Worm (Caenorhabditis elegans) whole organism, early embryonic: ENCODE results near the gene clik-2.

Experiments used
- B0310.2 ChIP-seq: sonication (generic microtip); optimal IDR thresholded peaks from 2 replicates; lab custom pipeline; 2016; ENCODE audit warnings: mild to moderate bottlenecking, missing genetic modification characterization, missing compliant biosample characterization
- F13C5.2 ChIP-seq: sonication (generic microtip); optimal IDR thresholded peaks from 2 replicates; lab custom pipeline; 2017; ENCODE audit warnings: mild to moderate bottlenecking, missing genetic modification characterization, inconsistent platforms, missing compliant biosample characterization
- aly-1 ChIP-seq: sonication (generic microtip); optimal IDR thresholded peaks from 2 replicates; lab custom pipeline; 2016; ENCODE audit warnings: missing genetic modification characterization, missing compliant biosample characterization
- ama-1 ChIP-seq: fragments of 150-350 bp; optimal IDR thresholded peaks from 2 replicates; lab custom pipeline; 2014
- ceh-13 ChIP-seq: fragments of 200-800 bp; sonication (Bioruptor generic); optimal IDR thresholded peaks from 2 replicates; lab custom pipeline; 2018; ENCODE audit warnings: mild to moderate bottlenecking, missing genetic modification characterization, missing compliant biosample characterization
- ceh-36 ChIP-seq: sonication (generic microtip); optimal IDR thresholded peaks from 2 replicates; lab custom pipeline; 2016; ENCODE audit warnings: missing genetic modification characterization, inconsistent platforms, missing compliant biosample characterization
- ets-7 ChIP-seq: sonication (generic microtip); optimal IDR thresholded peaks from 2 replicates; lab custom pipeline; 2016; ENCODE audit warnings: missing genotype, missing genetic modification characterization, missing compliant biosample characterization
- flt-1 ChIP-seq: fragments of 200-800 bp; sonication (Bioruptor generic); IDR thresholded peaks from 2 replicates; pipeline ENCODE4 v1.3.6; 2022; ENCODE audit warnings: missing genetic modification characterization, missing compliant biosample characterization
- hmbx-1 ChIP-seq: sonication (generic microtip); optimal IDR thresholded peaks from 2 replicates; lab custom pipeline; 2016; ENCODE audit warnings: mild to moderate bottlenecking, missing genetic modification characterization, missing compliant biosample characterization
- hmg-4 ChIP-seq: fragments of 200-800 bp; sonication (Bioruptor generic); optimal IDR thresholded peaks from 2 replicates; lab custom pipeline; 2018; ENCODE audit warnings: mild to moderate bottlenecking, missing genetic modification characterization, missing compliant biosample characterization
- hnd-1 ChIP-seq: sonication (generic microtip); optimal IDR thresholded peaks from 2 replicates; lab custom pipeline; 2016; ENCODE audit warnings: missing genetic modification characterization, missing compliant biosample characterization
- pes-1 ChIP-seq: fragments of 200-800 bp; sonication (Bioruptor generic); IDR thresholded peaks from 2 replicates; pipeline ENCODE4 v1.3.6; 2022; ENCODE audit warnings: missing genetic modification reagents, missing genetic modification characterization, missing compliant biosample characterization
- scrt-1 ChIP-seq: fragments of 200-800 bp; sonication (Bioruptor generic); IDR thresholded peaks from 2 replicates; pipeline ENCODE4 v1.3.6; 2022; ENCODE audit warnings: missing genetic modification characterization, missing compliant biosample characterization
- sea-1 ChIP-seq: fragments of 200-800 bp; sonication (Bioruptor generic); conservative IDR thresholded peaks from 2 replicates; pipeline ENCODE4 v1.3.6; 2022; ENCODE audit warnings: missing genetic modification characterization, missing compliant biosample characterization
- tbx-11 ChIP-seq: fragments of 200-800 bp; sonication (Bioruptor generic); IDR thresholded peaks from 2 replicates; pipeline ENCODE4 v1.3.6; 2022; ENCODE audit warnings: missing genetic modification characterization, missing compliant biosample characterization
- tbx-37 ChIP-seq: fragments of 200-800 bp; sonication (Bioruptor generic); conservative IDR thresholded peaks from 2 replicates; pipeline ENCODE4 v1.3.6; 2022; ENCODE audit warnings: missing genetic modification reagents, missing genetic modification characterization, missing compliant biosample characterization
- tra-4 ChIP-seq: sonication (generic microtip); optimal IDR thresholded peaks from 2 replicates; lab custom pipeline; 2017; ENCODE audit warnings: missing genetic modification characterization, missing compliant biosample characterization

Gene clik-2

DNA sequence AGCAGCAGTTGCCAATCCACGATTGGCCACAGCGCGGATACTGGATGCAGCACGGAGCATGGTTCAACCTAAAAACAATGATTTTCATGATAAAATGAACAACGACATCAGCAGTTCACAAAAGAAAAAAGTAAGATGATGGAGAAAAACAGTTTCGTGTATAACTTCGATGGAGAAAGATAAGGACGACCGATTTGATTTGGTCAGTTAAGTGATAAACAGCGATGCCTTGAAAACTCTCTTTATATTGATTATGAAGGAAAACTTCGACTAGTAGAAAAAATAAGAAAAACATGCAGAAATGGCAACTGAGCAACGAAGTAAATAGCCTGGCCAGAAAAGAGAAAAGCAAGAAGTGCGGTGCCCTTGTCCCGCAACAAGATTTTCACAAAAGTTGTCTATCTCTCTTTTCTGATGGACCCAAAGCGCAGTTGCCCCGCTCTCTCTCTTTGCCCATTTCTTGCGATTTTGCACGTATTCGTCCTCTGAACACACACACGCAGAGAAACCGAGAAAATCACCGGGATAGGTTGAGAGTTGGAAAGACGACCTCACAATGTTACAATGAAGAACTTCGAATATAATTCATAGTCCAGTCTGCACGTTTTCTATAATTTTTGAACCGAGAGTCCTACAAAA is 28.0 kb downstream of the clik-2 start, which contains the start of gene pcca-1:
Gene pcca-1 (minus strand): TSS at position 68 of the 639 bp plus-strand sequence.
- TF ChIP-seq hnd-1 (tag; lab: Kevin White, UChicago) = no peak
- no peak for TF ChIP-seq ceh-36
- TF ChIP-seq ama-1 (lab: Kevin White, UChicago) = no peak
- no peak for TF ChIP-seq scrt-1 (GFP tag; lab: Robert Waterston, UW)
- no peak for TF ChIP-seq ets-7
- TF ChIP-seq ceh-13 (GFP tag; lab: Kevin White, UChicago) = no peak
- TF ChIP-seq B0310.2 (tag; lab: Kevin White, UChicago) = no peak
- TF ChIP-seq tbx-11 = no peak
- TF ChIP-seq flt-1 (GFP tag; lab: Robert Waterston, UW) = no peak
- no peak for TF ChIP-seq sea-1 (GFP tag; lab: Robert Waterston, UW)
- no peak for TF ChIP-seq tbx-37
- no peak for TF ChIP-seq tra-4 (tag; lab: Kevin White, UChicago)
- TF ChIP-seq aly-1 (tag; lab: Kevin White, UChicago) = no peak
- no peak for TF ChIP-seq hmbx-1
- no peak for TF ChIP-seq F13C5.2 (tag; lab: Kevin White, UChicago)
- no peak for TF ChIP-seq hmg-4 (GFP tag; lab: Kevin White, UChicago)

DNA sequence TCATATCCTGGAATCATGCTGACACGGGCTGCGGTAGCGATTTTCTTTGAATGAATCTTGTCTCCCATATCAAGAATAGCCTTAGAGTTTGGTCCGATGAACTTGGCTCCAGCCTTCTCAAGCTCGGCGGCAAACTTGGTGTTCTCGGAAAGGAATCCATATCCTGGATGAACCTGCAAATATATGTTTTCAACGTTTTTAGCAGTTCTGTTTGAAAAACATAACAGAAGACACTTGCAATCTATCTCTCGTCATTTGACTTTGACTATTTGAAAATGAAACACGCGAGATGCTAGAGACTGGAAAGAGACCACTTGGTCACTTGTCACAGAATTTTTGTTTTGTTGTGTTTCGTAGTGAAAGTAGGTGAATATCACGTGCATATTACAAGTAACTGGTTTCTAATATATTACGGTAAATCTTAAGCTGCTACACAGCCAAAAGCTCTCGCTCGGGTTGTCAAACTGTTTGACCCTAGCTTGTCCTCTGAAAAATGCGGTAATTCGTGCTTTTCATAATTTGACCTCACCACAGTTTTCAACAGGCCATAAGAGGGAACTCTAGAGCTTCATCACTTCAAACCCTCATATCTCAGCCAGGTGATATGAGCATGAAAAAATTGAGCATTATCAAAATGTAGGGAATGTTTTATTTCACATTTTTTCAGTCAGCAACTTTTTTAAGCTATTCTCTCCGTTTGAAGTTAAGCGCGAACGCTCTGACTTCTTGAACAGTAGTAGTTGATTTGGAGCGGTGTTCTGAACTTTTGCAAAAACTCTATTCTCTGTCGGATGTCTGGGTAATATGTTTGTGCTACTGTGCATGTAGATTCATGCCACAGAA is 29.2 kb downstream of the clik-2 start:
- no peak for TF ChIP-seq F13C5.2 (tag; lab: Kevin White, UChicago)
- no peak for TF ChIP-seq tra-4 (tag; lab: Kevin White, UChicago)
- TF ChIP-seq ceh-36 = no peak
- TF ChIP-seq tbx-11 = no peak
- TF ChIP-seq hnd-1 (tag; lab: Kevin White, UChicago) = no peak
- no peak for TF ChIP-seq hmg-4 (GFP tag; lab: Kevin White, UChicago)
- TF ChIP-seq sea-1 (GFP tag; lab: Robert Waterston, UW) = no peak
- no peak for TF ChIP-seq B0310.2 (tag; lab: Kevin White, UChicago)
- TF ChIP-seq ets-7 = no peak
- no peak for TF ChIP-seq ceh-13 (GFP tag; lab: Kevin White, UChicago)
- no peak for TF ChIP-seq scrt-1 (GFP tag; lab: Robert Waterston, UW)
- no peak for TF ChIP-seq flt-1 (GFP tag; lab: Robert Waterston, UW)

DNA sequence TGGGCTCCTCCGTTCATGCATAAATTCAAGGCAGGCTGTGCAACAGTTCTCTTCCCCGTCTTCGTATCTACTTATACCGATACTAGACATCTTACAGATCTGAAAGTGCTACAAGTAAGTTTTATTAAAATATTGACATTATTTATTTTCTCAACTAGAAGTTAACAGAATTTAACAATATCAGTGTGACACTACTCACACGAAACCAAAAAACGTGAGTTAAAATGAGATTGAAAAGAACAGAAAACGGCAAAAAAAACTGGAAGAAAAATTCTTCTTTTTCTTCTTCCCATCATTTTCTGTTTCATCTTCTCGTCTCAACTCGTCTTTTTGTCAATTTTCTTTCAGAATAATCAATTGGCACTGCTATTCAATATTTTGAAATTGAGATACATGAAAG is 32.1 kb downstream of the clik-2 start, which contains the start of gene F27D9.12:
Gene F27D9.12 (minus strand): TSS at position 101 of the 400 bp plus-strand sequence.
- TF ChIP-seq hmbx-1 = no peak
- TF ChIP-seq sea-1 (GFP tag; lab: Robert Waterston, UW) = no peak
- no peak for TF ChIP-seq aly-1 (tag; lab: Kevin White, UChicago)
- TF ChIP-seq flt-1 (GFP tag; lab: Robert Waterston, UW) = no peak
- TF ChIP-seq hmg-4 (GFP tag; lab: Kevin White, UChicago) = no peak
- no peak for TF ChIP-seq hnd-1 (tag; lab: Kevin White, UChicago)

- TF ChIP-seq hmg-4 (GFP tag; lab: Kevin White, UChicago) (peak; percentile 25), tbx-11 (no peak)
These were observed 33.5 kb downstream of the clik-2 start for ce11 chrX:7655469-7656003.

DNA sequence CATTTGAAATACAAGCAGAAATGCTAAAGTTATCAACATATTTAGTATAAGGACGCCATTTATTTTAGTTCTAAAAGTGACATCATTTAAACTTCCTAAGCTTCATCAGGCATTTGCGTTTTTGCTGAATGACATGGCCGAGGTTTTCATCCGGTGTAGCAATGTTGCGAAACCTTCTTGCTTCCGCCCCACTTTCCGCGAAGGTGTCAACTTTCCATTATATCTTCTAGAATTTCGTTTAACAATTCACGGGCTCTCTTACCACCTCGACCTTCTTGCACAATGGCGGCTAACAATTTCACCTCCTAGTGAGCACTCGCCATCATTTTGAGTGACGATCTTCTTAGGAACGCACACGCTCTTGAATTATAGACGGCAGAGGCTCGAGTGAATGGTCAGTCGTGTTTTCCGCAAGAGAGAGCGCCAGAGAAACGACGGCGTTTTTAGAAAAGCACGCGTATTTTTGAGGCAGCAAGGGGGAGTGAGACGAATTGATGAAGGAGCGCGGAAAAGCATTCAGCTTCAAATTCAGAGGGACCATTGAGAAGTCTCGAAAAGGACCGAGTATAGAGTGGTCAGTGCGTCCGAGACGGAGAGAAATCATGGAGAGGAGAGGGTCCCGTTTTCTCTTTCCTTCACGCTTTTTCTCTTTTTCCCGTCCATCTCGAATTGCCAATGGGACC is 35.2 kb downstream of the clik-2 start:
- no peak for TF ChIP-seq ama-1 (lab: Kevin White, UChicago)
- TF ChIP-seq sea-1 (GFP tag; lab: Robert Waterston, UW) = no peak
- TF ChIP-seq hmg-4 (GFP tag; lab: Kevin White, UChicago) = peak; percentile 8
- TF ChIP-seq hnd-1 (tag; lab: Kevin White, UChicago) = no peak

ce11 chrX:7652308-7652707 is 36.7 kb downstream of the clik-2 start:
- TF ChIP-seq ceh-36 = no peak
- TF ChIP-seq tra-4 (tag; lab: Kevin White, UChicago) = no peak
- no peak for TF ChIP-seq B0310.2 (tag; lab: Kevin White, UChicago)
- no peak for TF ChIP-seq hmbx-1
- TF ChIP-seq scrt-1 (GFP tag; lab: Robert Waterston, UW) = no peak
- TF ChIP-seq flt-1 (GFP tag; lab: Robert Waterston, UW) = no peak
- TF ChIP-seq ama-1 (lab: Kevin White, UChicago) = no peak

ce11 chrX:7651219-7651958 is 37.6 kb downstream of the clik-2 start:
- no peak for TF ChIP-seq B0310.2 (tag; lab: Kevin White, UChicago)
- 0 out of 2 replicates have a peak, but pooled peaks have one; percentile 15 for TF ChIP-seq tbx-37
- no peak for TF ChIP-seq pes-1 (GFP tag; lab: Robert Waterston, UW)
- no peak for TF ChIP-seq ets-7
- no peak for TF ChIP-seq hnd-1 (tag; lab: Kevin White, UChicago)
- TF ChIP-seq hmg-4 (GFP tag; lab: Kevin White, UChicago) = peak; percentile 64
- TF ChIP-seq ceh-36 = no peak
- TF ChIP-seq flt-1 (GFP tag; lab: Robert Waterston, UW) = no peak
- TF ChIP-seq hmbx-1 = no peak
- peak; percentile 49 for TF ChIP-seq aly-1 (tag; lab: Kevin White, UChicago)
- TF ChIP-seq ceh-13 (GFP tag; lab: Kevin White, UChicago) = no peak
- TF ChIP-seq scrt-1 (GFP tag; lab: Robert Waterston, UW) = no peak
- TF ChIP-seq ama-1 (lab: Kevin White, UChicago) = no peak
